Worm (Caenorhabditis elegans) whole organism, L1 larva: Measurements from ENCODE around the gene slfl-4.
A peak's percentile ranks its signal among the peaks of the same experiment; 100 is the strongest.

Experiments used
- C16A3.4 ChIP-seq: fragments of 150-350 bp; optimal IDR thresholded peaks from 2 replicates; lab custom pipeline; 2014; ENCODE audit warnings: missing biosample characterization, missing genetic modification characterization
- Y116A8C.19 ChIP-seq: sonication (generic microtip); optimal IDR thresholded peaks from 2 replicates; lab custom pipeline; 2016; ENCODE audit warnings: missing compliant biosample characterization, missing genetic modification characterization, borderline replicate concordance
- alr-1 ChIP-seq: fragments of 200-800 bp; sonication (Bioruptor generic); optimal IDR thresholded peaks from 2 replicates; lab custom pipeline; 2018; ENCODE audit warnings: borderline replicate concordance, mild to moderate bottlenecking, missing genetic modification characterization, missing compliant biosample characterization
- ama-1 ChIP-seq: fragments of 150-350 bp; optimal IDR thresholded peaks from 2 replicates; lab custom pipeline; 2014
- egl-27 ChIP-seq, 2 experiments: fragments of 150-350 bp in 1 of 2; sonication (generic microtip); optimal IDR thresholded peaks; 3 replicates each; lab custom pipeline; 2017 to 2018; ENCODE audit warnings: missing biosample characterization in 2 of 2, missing genetic modification characterization in 2 of 2, missing genetic modification reagents in 2 of 2
- lin-14 ChIP-seq: fragments of 200-800 bp; sonication (Bioruptor generic); optimal IDR thresholded peaks from 2 replicates; lab custom pipeline; 2018; ENCODE audit warnings: mild to moderate bottlenecking, missing genetic modification characterization, moderate library complexity, missing compliant biosample characterization
- nhr-237 ChIP-seq: fragments of 150-350 bp; optimal IDR thresholded peaks from 2 replicates; lab custom pipeline; 2014; ENCODE audit warnings: missing biosample characterization, missing genetic modification characterization
- nhr-85 ChIP-seq: sonication (generic microtip); peaks from one replicate; lab custom pipeline; 2016; ENCODE audit warnings: missing genetic modification characterization, inconsistent platforms, missing compliant biosample characterization
- pag-3 ChIP-seq: sonication (generic microtip); optimal IDR thresholded peaks from 2 replicates; lab custom pipeline; 2017; ENCODE audit warnings: missing genetic modification characterization, mild to moderate bottlenecking, missing compliant biosample characterization, antibody characterized with exemption, borderline replicate concordance; ENCODE audit not compliant: insufficient read depth
- sptf-1 ChIP-seq: fragments of 150-350 bp; optimal IDR thresholded peaks from 2 replicates; lab custom pipeline; 2014; ENCODE audit warnings: missing biosample characterization, missing genetic modification characterization

DNA sequence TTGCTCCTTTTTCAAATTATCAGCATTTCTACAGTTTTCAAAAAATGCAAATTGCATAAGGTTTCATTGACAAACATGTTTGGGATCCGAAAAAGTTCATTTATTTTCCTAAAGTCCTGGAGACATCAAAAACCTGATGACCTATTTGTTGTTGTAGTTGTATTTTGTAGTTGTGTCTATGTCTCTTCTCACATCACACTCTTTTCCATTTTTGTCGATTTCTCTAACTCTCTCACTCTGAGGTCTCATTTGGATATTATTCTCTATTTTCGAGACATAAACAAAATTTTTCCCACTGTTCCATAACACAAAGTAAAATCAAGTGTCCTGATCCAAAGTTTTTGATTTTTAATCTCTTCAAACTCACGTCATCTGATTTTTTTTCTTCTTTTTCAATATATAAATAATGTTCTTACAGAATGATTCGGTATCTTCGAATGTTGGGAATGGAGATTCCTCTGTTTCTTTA is 44.5 kb downstream of the slfl-4 start, which contains the start of gene slc-46A:
- TF ChIP-seq alr-1 (tag; lab: Kevin White, UChicago), result no peak
- no peak for TF ChIP-seq C16A3.4
- no peak for TF ChIP-seq egl-27 (tag; optimal IDR thresholded peaks at IDR 0.05; lab: Kevin White, UChicago)
- no peak for TF ChIP-seq Y116A8C.19 (tag; lab: Kevin White, UChicago)
- TF ChIP-seq nhr-237 (tag; lab: Kevin White, UChicago), result no peak
- TF ChIP-seq nhr-85 (tag; lab: Kevin White, UChicago), result peak; percentile 77
- TF ChIP-seq ama-1, result no peak
- TF ChIP-seq sptf-1, result no peak
- TF ChIP-seq pag-3 (tag; lab: Kevin White, UChicago), result no peak
- no peak for TF ChIP-seq lin-14 (GFP tag; lab: Kevin White, UChicago)
